Worm (Caenorhabditis elegans) whole organism, L2 larva: ENCODE data around the gene spig-3.

ENCODE experiments used
- alr-1 ChIP-seq: fragments of 150-350 bp; optimal IDR thresholded peaks from 2 replicates; lab custom pipeline; 2014; ENCODE audit warnings: missing biosample characterization, missing genetic modification characterization
- lsy-2 ChIP-seq, 2 experiments: fragments of 150-350 bp in 1 of 2; sonication (generic microtip) in 1 of 2; optimal IDR thresholded peaks; 2 replicates each; lab custom pipeline; 2014 to 2017; ENCODE audit warnings: missing biosample characterization in 2 of 2, missing genetic modification characterization in 2 of 2
- nhr-12 ChIP-seq: fragments of 150-350 bp; optimal IDR thresholded peaks from 2 replicates; lab custom pipeline; 2014; ENCODE audit warnings: missing biosample characterization, missing genetic modification characterization
- nhr-21 ChIP-seq: fragments of 150-350 bp; optimal IDR thresholded peaks from 2 replicates; lab custom pipeline; 2014; ENCODE audit warnings: missing biosample characterization, missing genetic modification characterization
- nhr-25 ChIP-seq: fragments of 150-350 bp; sonication (generic microtip); optimal IDR thresholded peaks from 3 replicates; lab custom pipeline; 2014; ENCODE audit warnings: missing biosample characterization, missing genetic modification characterization
- peb-1 ChIP-seq: fragments of 150-350 bp; optimal IDR thresholded peaks from 2 replicates; lab custom pipeline; 2014; ENCODE audit warnings: missing biosample characterization, missing genetic modification characterization
- unc-39 ChIP-seq: fragments of 150-350 bp; optimal IDR thresholded peaks from 2 replicates; lab custom pipeline; 2014; ENCODE audit warnings: missing biosample characterization, missing genetic modification characterization
- zag-1 ChIP-seq: fragments of 150-350 bp; optimal IDR thresholded peaks from 2 replicates; lab custom pipeline; 2014; ENCODE audit warnings: missing biosample characterization, missing genetic modification characterization
- ztf-4 ChIP-seq: fragments of 150-350 bp; optimal IDR thresholded peaks from 2 replicates; lab custom pipeline; 2014; ENCODE audit warnings: missing biosample characterization, missing genetic modification characterization

- TF ChIP-seq nhr-25 (tag; lab: Kevin White, UChicago), result no peak
- TF ChIP-seq peb-1, result no peak
- no peak for TF ChIP-seq nhr-21 (tag; lab: Kevin White, UChicago)
- no peak for TF ChIP-seq zag-1
- no peak for TF ChIP-seq alr-1 (tag; lab: Kevin White, UChicago)
- no peak for TF ChIP-seq unc-39 (tag; lab: Kevin White, UChicago)
- no peak for TF ChIP-seq nhr-12 (tag; lab: Kevin White, UChicago)
- TF ChIP-seq ztf-4 (tag; lab: Kevin White, UChicago), result no peak
- TF ChIP-seq lsy-2 (tag; optimal IDR thresholded peaks at IDR 0.05; lab: Kevin White, UChicago), result no peak
These were observed 28.3 kb upstream of the spig-3 start, which contains the start of gene F47B8.5 for ce11 chrV:14327776-14328175.
